Fruit fly (Drosophila melanogaster): Measurements from ENCODE around the gene CG13813.

CG13813 gene

dm6 chr3L:20186294-20187020 is 45.0 kb upstream of the CG13813 start (continued):
- TF ChIP-seq otp (GFP tag; IDR thresholded peaks at IDR 0.05) (no peak), Vsx1 (GFP tag; optimal IDR thresholded peaks at IDR 0.05) (peak; percentile 11), CG8944 (GFP tag; optimal IDR thresholded peaks at IDR 0.05) (no peak), sim (GFP tag; IDR thresholded peaks at IDR 0.05) (no peak), NC2α (GFP tag; optimal IDR thresholded peaks at IDR 0.05) (no peak), CG15269 (tag; optimal IDR thresholded peaks at IDR 0.05) (peak; percentile 40), Max (GFP tag; optimal IDR thresholded peaks at IDR 0.05) (no peak), odd (GFP tag; optimal IDR thresholded peaks at IDR 0.05) (no peak), inv (GFP tag; IDR thresholded peaks at IDR 0.05; ENCODE audit: partially characterized antibody) (no peak), tgo (GFP tag; IDR thresholded peaks at IDR 0.05) (no peak), CG2875 (GFP tag; optimal IDR thresholded peaks at IDR 0.05) (no peak), CG7745 (tag; optimal IDR thresholded peaks at IDR 0.05) (no peak), sqz (GFP tag; optimal IDR thresholded peaks at IDR 0.05) (no peak), dmrt99B (tag; optimal IDR thresholded peaks at IDR 0.05) (peak; percentile 16), CG8281 (tag; optimal IDR thresholded peaks at IDR 0.05) (no peak), CG4360 (GFP tag; IDR thresholded peaks at IDR 0.05) (peak; percentile 45; the same call in 1 of the 2 replicates), CG7372 (GFP tag; IDR thresholded peaks at IDR 0.05) (no peak), Sox102F (GFP tag; optimal IDR thresholded peaks at IDR 0.05) (no peak), sd (tag; optimal IDR thresholded peaks at IDR 0.05) (peak; percentile 70), twi (tag; optimal IDR thresholded peaks at IDR 0.05) (no peak), Rx (GFP tag; IDR thresholded peaks at IDR 0.05) (no peak), CG12155 (GFP tag; optimal IDR thresholded peaks at IDR 0.05) (no peak), ci (GFP tag; IDR thresholded peaks at IDR 0.05) (peak; percentile 73), CG11247 (GFP tag; IDR thresholded peaks at IDR 0.05) (no peak), fd64A (GFP tag; optimal IDR thresholded peaks at IDR 0.05) (no peak), CG6654 (GFP tag; optimal IDR thresholded peaks at IDR 0.05) (no peak), Dref (GFP tag; IDR thresholded peaks at IDR 0.05) (no peak), CG15011 (GFP tag; optimal IDR thresholded peaks at IDR 0.05) (no peak), ind (GFP tag; optimal IDR thresholded peaks at IDR 0.05) (no peak), bowl (GFP tag; IDR thresholded peaks at IDR 0.05) (no peak), CG9932 (GFP tag; IDR thresholded peaks at IDR 0.05) (no peak), aop (GFP tag; IDR thresholded peaks at IDR 0.05) (no peak), pfk (GFP tag; optimal IDR thresholded peaks at IDR 0.05) (no peak), pb (GFP tag; optimal IDR thresholded peaks at IDR 0.05) (no peak), gce (GFP tag; IDR thresholded peaks at IDR 0.05) (no peak), CG12769 (tag; optimal IDR thresholded peaks at IDR 0.05) (no peak), lmd (GFP tag; IDR thresholded peaks at IDR 0.05) (no peak), Antp (GFP tag; optimal IDR thresholded peaks at IDR 0.05) (no peak), dati (GFP tag; IDR thresholded peaks at IDR 0.05) (no peak), org-1 (GFP tag; optimal IDR thresholded peaks at IDR 0.05) (no peak), Stat92E (GFP tag; optimal IDR thresholded peaks at IDR 0.05) (peak in 1 of 3 experiments; percentile 50), Mes4 (GFP tag; optimal IDR thresholded peaks at IDR 0.05) (no peak), Pdp1 (GFP tag; optimal IDR thresholded peaks at IDR 0.05) (no peak), CG8765 (GFP tag; IDR thresholded peaks at IDR 0.05) (no peak), ftz-f1 (GFP tag; optimal IDR thresholded peaks at IDR 0.05) (no peak), tin (GFP tag; optimal IDR thresholded peaks at IDR 0.05) (no peak), z (GFP tag; IDR thresholded peaks at IDR 0.05) (no peak), NfI (GFP tag; optimal IDR thresholded peaks at IDR 0.05) (peak; percentile 38), Fer2 (tag; optimal IDR thresholded peaks at IDR 0.05) (no peak), CG1233 (GFP tag; optimal IDR thresholded peaks at IDR 0.05) (no peak), CG15601 (tag; optimal IDR thresholded peaks at IDR 0.05) (peak; percentile 61)
